Worm (Caenorhabditis elegans) whole organism, mixed stage, embryonic: ENCODE results near the gene srp-6.

Source experiments
- M03D4.4 ChIP-seq: sonication (generic microtip); optimal IDR thresholded peaks from 2 replicates; lab custom pipeline; 2017; ENCODE audit warnings: mild to moderate bottlenecking, missing genetic modification characterization, missing compliant biosample characterization
- bed-3 ChIP-seq: fragments of 200-800 bp; sonication (Bioruptor generic); optimal IDR thresholded peaks from 3 replicates; lab custom pipeline; 2018; ENCODE audit warnings: mild to moderate bottlenecking, missing genetic modification characterization, moderate library complexity, missing compliant biosample characterization
- blmp-1 ChIP-seq: fragments of 150-350 bp; optimal IDR thresholded peaks from 2 replicates; lab custom pipeline; 2014; ENCODE audit warnings: missing biosample characterization, missing genetic modification characterization
- ceh-39 ChIP-seq: fragments of 150-350 bp; optimal IDR thresholded peaks from 2 replicates; lab custom pipeline; 2014; ENCODE audit warnings: missing biosample characterization, missing genetic modification characterization
- ceh-43 ChIP-seq: fragments of 200-800 bp; sonication (Bioruptor generic); optimal IDR thresholded peaks from 2 replicates; lab custom pipeline; 2018; ENCODE audit warnings: mild to moderate bottlenecking, missing genetic modification characterization, moderate library complexity, missing compliant biosample characterization
- ceh-83 ChIP-seq: fragments of 200-800 bp; sonication (Bioruptor generic); optimal IDR thresholded peaks from 2 replicates; lab custom pipeline; 2018; ENCODE audit warnings: mild to moderate bottlenecking, missing genetic modification characterization, missing compliant biosample characterization
- ces-1 ChIP-seq: fragments of 150-350 bp; optimal IDR thresholded peaks from 2 replicates; lab custom pipeline; 2014; ENCODE audit warnings: missing biosample characterization, missing genetic modification reagents, missing genetic modification characterization
- cnd-1 ChIP-seq: fragments of 200-800 bp; sonication (Bioruptor generic); optimal IDR thresholded peaks from 2 replicates; lab custom pipeline; 2018; ENCODE audit warnings: mild to moderate bottlenecking, missing genetic modification characterization, missing compliant biosample characterization
- drap-1 ChIP-seq: fragments of 200-800 bp; sonication (Bioruptor generic); optimal IDR thresholded peaks from 3 replicates; lab custom pipeline; 2018; ENCODE audit warnings: mild to moderate bottlenecking, missing genetic modification characterization, missing compliant biosample characterization
- elt-1 ChIP-seq: sonication (generic microtip); optimal IDR thresholded peaks from 2 replicates; lab custom pipeline; 2017; ENCODE audit warnings: missing genetic modification characterization, mild to moderate bottlenecking, missing compliant biosample characterization, antibody characterized with exemption, moderate library complexity, borderline replicate concordance; ENCODE audit not compliant: insufficient read depth
- elt-3 ChIP-seq: fragments of 150-350 bp; optimal IDR thresholded peaks from 2 replicates; lab custom pipeline; 2014; ENCODE audit warnings: missing biosample characterization, missing genetic modification characterization
- flh-1 ChIP-seq: fragments of 200-800 bp; sonication (Bioruptor generic); optimal IDR thresholded peaks from 2 replicates; lab custom pipeline; 2018; ENCODE audit warnings: mild to moderate bottlenecking, missing genetic modification characterization, moderate library complexity, missing compliant biosample characterization
- ham-2 ChIP-seq: fragments of 200-800 bp; sonication (Bioruptor generic); optimal IDR thresholded peaks from 2 replicates; lab custom pipeline; 2018; ENCODE audit warnings: mild to moderate bottlenecking, missing genetic modification characterization, missing compliant biosample characterization
- hlh-1 ChIP-seq: fragments of 150-350 bp; optimal IDR thresholded peaks from 2 replicates; lab custom pipeline; 2014; ENCODE audit warnings: missing biosample characterization, missing genetic modification reagents, missing genetic modification characterization
- lin-13 ChIP-seq: fragments of 150-350 bp; optimal IDR thresholded peaks from 2 replicates; lab custom pipeline; 2014; ENCODE audit warnings: missing biosample characterization, missing genetic modification characterization
- lin-32 ChIP-seq: fragments of 200-800 bp; sonication (Bioruptor generic); optimal IDR thresholded peaks from 2 replicates; lab custom pipeline; 2018; ENCODE audit warnings: mild to moderate bottlenecking, missing genetic modification characterization, missing compliant biosample characterization
- lsy-2 ChIP-seq: fragments of 150-350 bp; optimal IDR thresholded peaks from 2 replicates; lab custom pipeline; 2014; ENCODE audit warnings: missing biosample characterization, missing genetic modification characterization
- mab-5 ChIP-seq: fragments of 150-350 bp; optimal IDR thresholded peaks from 2 replicates; lab custom pipeline; 2014; ENCODE audit warnings: missing biosample characterization, missing genetic modification characterization
- mep-1 ChIP-seq: fragments of 150-350 bp; optimal IDR thresholded peaks from 2 replicates; lab custom pipeline; 2017; ENCODE audit warnings: missing biosample characterization, missing genetic modification reagents, missing genetic modification characterization, inconsistent platforms
- mls-2 ChIP-seq: sonication (generic microtip); optimal IDR thresholded peaks from 2 replicates; lab custom pipeline; 2016; ENCODE audit warnings: mild to moderate bottlenecking, missing genetic modification characterization, moderate library complexity, missing compliant biosample characterization
- nhr-12 ChIP-seq: fragments of 150-350 bp; optimal IDR thresholded peaks from 2 replicates; lab custom pipeline; 2014; ENCODE audit warnings: missing biosample characterization, missing genetic modification characterization
- nhr-2 ChIP-seq: fragments of 150-350 bp; optimal IDR thresholded peaks from 2 replicates; lab custom pipeline; 2014; ENCODE audit warnings: missing biosample characterization, missing genetic modification characterization
- nhr-28 ChIP-seq: fragments of 150-350 bp; optimal IDR thresholded peaks from 2 replicates; lab custom pipeline; 2014; ENCODE audit warnings: missing biosample characterization, missing genetic modification characterization
- nhr-76 ChIP-seq: sonication (generic microtip); optimal IDR thresholded peaks from 2 replicates; lab custom pipeline; 2017; ENCODE audit warnings: missing biosample characterization, missing genetic modification characterization
- pha-4 ChIP-seq: fragments of 150-350 bp; optimal IDR thresholded peaks from 2 replicates; lab custom pipeline; 2018; ENCODE audit warnings: missing biosample characterization, missing genetic modification reagents, missing genetic modification characterization
- sem-2 ChIP-seq: fragments of 200-800 bp; sonication (Bioruptor generic); optimal IDR thresholded peaks from 2 replicates; lab custom pipeline; 2018; ENCODE audit warnings: mild to moderate bottlenecking, missing genetic modification characterization, missing compliant biosample characterization
- snpc-4 ChIP-seq: fragments of 150-350 bp; optimal IDR thresholded peaks from 2 replicates; lab custom pipeline; 2014; ENCODE audit warnings: missing biosample characterization, missing genetic modification characterization
- sptf-1 ChIP-seq: sonication (generic microtip); optimal IDR thresholded peaks from 2 replicates; lab custom pipeline; 2017; ENCODE audit warnings: mild to moderate bottlenecking, missing genetic modification characterization, moderate library complexity, missing compliant biosample characterization
- tbx-8 ChIP-seq: fragments of 200-800 bp; sonication (Bioruptor generic); optimal IDR thresholded peaks from 2 replicates; lab custom pipeline; 2018; ENCODE audit warnings: mild to moderate bottlenecking, missing genetic modification characterization, moderate library complexity, missing compliant biosample characterization
- unc-120 ChIP-seq: sonication (generic microtip); optimal IDR thresholded peaks from 2 replicates; lab custom pipeline; 2017; ENCODE audit warnings: missing genetic modification characterization, missing compliant biosample characterization; ENCODE audit not compliant: poor library complexity, severe bottlenecking
- unc-39 ChIP-seq: fragments of 150-350 bp; optimal IDR thresholded peaks from 2 replicates; lab custom pipeline; 2014; ENCODE audit warnings: missing biosample characterization, missing genetic modification characterization
- unc-62 ChIP-seq: fragments of 150-350 bp; optimal IDR thresholded peaks from 2 replicates; lab custom pipeline; 2014; ENCODE audit warnings: missing biosample characterization, missing genetic modification reagents, missing genetic modification characterization
- zip-8 ChIP-seq: fragments of 150-350 bp; optimal IDR thresholded peaks from 2 replicates; lab custom pipeline; 2014; ENCODE audit warnings: missing biosample characterization, missing genetic modification characterization
- ztf-11 ChIP-seq: fragments of 150-350 bp; optimal IDR thresholded peaks from 2 replicates; lab custom pipeline; 2014; ENCODE audit warnings: missing biosample characterization, missing genetic modification characterization

srp-6 gene

ce11 chrV:7426594-7426993 lies 40.7 kb upstream of the srp-6 start, which contains the start of gene srw-68:
Gene srw-68, minus strand, starts transcription at chrV:7426694.
- no peak for TF ChIP-seq flh-1 (GFP tag; lab: Kevin White, UChicago)
- no peak for TF ChIP-seq drap-1 (GFP tag; lab: Kevin White, UChicago)
- no peak for TF ChIP-seq nhr-28 (tag; lab: Kevin White, UChicago)
- TF ChIP-seq nhr-76 (tag; lab: Kevin White, UChicago) = no peak
- TF ChIP-seq sptf-1 = no peak
- TF ChIP-seq lin-32 (GFP tag; lab: Kevin White, UChicago) = no peak
- no peak for TF ChIP-seq cnd-1 (tag; lab: Kevin White, UChicago)
- TF ChIP-seq sem-2 (GFP tag; lab: Kevin White, UChicago) = no peak
- no peak for TF ChIP-seq ztf-11 (tag; lab: Kevin White, UChicago)
- no peak for TF ChIP-seq unc-39
- no peak for TF ChIP-seq lin-13 (tag; lab: Kevin White, UChicago)
- TF ChIP-seq tbx-8 (GFP tag; lab: Kevin White, UChicago) = no peak
- TF ChIP-seq mls-2 (tag; lab: Kevin White, UChicago) = no peak
- no peak for TF ChIP-seq lsy-2 (tag; lab: Kevin White, UChicago)
- no peak for TF ChIP-seq nhr-2 (tag; lab: Kevin White, UChicago)
- no peak for TF ChIP-seq ham-2

- TF ChIP-seq zip-8 (tag; lab: Kevin White, UChicago) (no peak), tbx-8 (GFP tag; lab: Kevin White, UChicago) (no peak), elt-1 (tag; lab: Kevin White, UChicago) (no peak), lsy-2 (tag; lab: Kevin White, UChicago) (no peak), flh-1 (GFP tag; lab: Kevin White, UChicago) (no peak), lin-32 (GFP tag; lab: Kevin White, UChicago) (no peak), nhr-12 (tag; lab: Kevin White, UChicago) (no peak), ceh-83 (GFP tag; lab: Kevin White, UChicago) (no peak), lin-13 (tag; lab: Kevin White, UChicago) (no peak)
These were observed 38.4 kb upstream of the srp-6 start, which contains the start of gene F18E3.10 for ce11 chrV:7424336-7424735. Gene F18E3.10, minus strand, starts transcription at chrV:7424436.

ce11 chrV:7420162-7420561 lies 34.3 kb upstream of the srp-6 start, which contains the start of gene srxa-4:
Gene srxa-4, plus strand, starts transcription at chrV:7420462.
- TF ChIP-seq flh-1 (GFP tag; lab: Kevin White, UChicago) (no peak), tbx-8 (GFP tag; lab: Kevin White, UChicago) (no peak), nhr-12 (tag; lab: Kevin White, UChicago) (no peak), cnd-1 (tag; lab: Kevin White, UChicago) (no peak), bed-3 (GFP tag; lab: Kevin White, UChicago) (no peak), elt-3 (tag; lab: Kevin White, UChicago) (no peak), unc-62 (GFP tag; lab: Kevin White, UChicago) (no peak), sem-2 (GFP tag; lab: Kevin White, UChicago) (no peak), lsy-2 (tag; lab: Kevin White, UChicago) (no peak), ceh-43 (GFP tag; lab: Kevin White, UChicago) (no peak), ces-1 (GFP tag; lab: Kevin White, UChicago) (no peak), elt-1 (tag; lab: Kevin White, UChicago) (no peak), lin-32 (GFP tag; lab: Kevin White, UChicago) (no peak), pha-4 (tag; lab: Kevin White, UChicago) (no peak), blmp-1 (tag; lab: Kevin White, UChicago) (no peak), ceh-39 (tag; lab: Kevin White, UChicago) (no peak), mls-2 (tag; lab: Kevin White, UChicago) (no peak)

- no peak for TF ChIP-seq hlh-1
- TF ChIP-seq ham-2 = no peak
- TF ChIP-seq M03D4.4 (tag; lab: Kevin White, UChicago) = no peak
- TF ChIP-seq snpc-4 = no peak
- TF ChIP-seq unc-120 (tag; lab: Kevin White, UChicago) = no peak
- no peak for TF ChIP-seq mab-5 (tag; lab: Kevin White, UChicago)
- TF ChIP-seq ceh-83 (GFP tag; lab: Kevin White, UChicago) = no peak
- no peak for TF ChIP-seq bed-3 (GFP tag; lab: Kevin White, UChicago)
- no peak for TF ChIP-seq unc-39
- TF ChIP-seq zip-8 (tag; lab: Kevin White, UChicago) = no peak
- TF ChIP-seq nhr-12 (tag; lab: Kevin White, UChicago) = no peak
- TF ChIP-seq mep-1 (tag; lab: Kevin White, UChicago) = no peak
- no peak for TF ChIP-seq cnd-1 (tag; lab: Kevin White, UChicago)
- no peak for TF ChIP-seq ceh-43 (GFP tag; lab: Kevin White, UChicago)
- no peak for TF ChIP-seq flh-1 (GFP tag; lab: Kevin White, UChicago)
- TF ChIP-seq, all 35 proteins: peak for 0
These were observed 31.3 kb upstream of the srp-6 start, which contains the start of gene srw-67 for ce11 chrV:7417018-7417716. Gene srw-67, plus strand, starts transcription at chrV:7417660.
